Fruit fly (Drosophila melanogaster): ENCODE results near the gene laf.

Gene laf

dm6 chr3R:4910839-4911341 is 32.6 kb upstream of the laf start (continued):
- no peak for TF ChIP-seq stc (GFP tag; IDR thresholded peaks at IDR 0.05)
- peak; percentile 11; the same call in 1 of the 2 replicates for TF ChIP-seq E2f1 (GFP tag; IDR thresholded peaks at IDR 0.05)
- peak; percentile 90 for TF ChIP-seq Deaf1 (tag; optimal IDR thresholded peaks at IDR 0.05)
- 0 out of 2 replicates have a peak, but pooled peaks have one; percentile 16 for TF ChIP-seq Nf-YA (GFP tag; IDR thresholded peaks at IDR 0.05)
- peak; percentile 20; the same call in 1 of the 2 replicates for TF ChIP-seq MBD-R2 (GFP tag; IDR thresholded peaks at IDR 0.05)
- TF ChIP-seq cwo (GFP tag; optimal IDR thresholded peaks at IDR 0.05), result peak; percentile 13
- no peak for TF ChIP-seq CG2202 (tag; optimal IDR thresholded peaks at IDR 0.05)
- no peak for TF ChIP-seq zen (tag; optimal IDR thresholded peaks at IDR 0.05)
- TF ChIP-seq CG14860 (GFP tag; IDR thresholded peaks at IDR 0.05; ENCODE audit: partially characterized antibody), result no peak
- no peak for TF ChIP-seq Sox100B (GFP tag; optimal IDR thresholded peaks at IDR 0.05)
- TF ChIP-seq crol (GFP tag; IDR thresholded peaks at IDR 0.05), result peak; percentile 98
- TF ChIP-seq CG34422 (GFP tag; IDR thresholded peaks at IDR 0.05), result peak; percentile 26; the same call in 1 of the 3 replicates
- 0 out of 2 replicates have a peak, but pooled peaks have one; percentile 9 for TF ChIP-seq Atf6 (GFP tag; IDR thresholded peaks at IDR 0.05)
- TF ChIP-seq trem (tag; optimal IDR thresholded peaks at IDR 0.05), result no peak
- no peak for TF ChIP-seq pita (GFP tag; optimal IDR thresholded peaks at IDR 0.05)
- no peak for TF ChIP-seq Hey (tag; optimal IDR thresholded peaks at IDR 0.05)
- no peak for TF ChIP-seq CG12219 (GFP tag; optimal IDR thresholded peaks at IDR 0.05)
- no peak for TF ChIP-seq Side (GFP tag; optimal IDR thresholded peaks at IDR 0.05)
- TF ChIP-seq kah (GFP tag; optimal IDR thresholded peaks at IDR 0.05), result no peak
- no peak for TF ChIP-seq zfh2 (GFP tag; optimal IDR thresholded peaks at IDR 0.05)
- 0 out of 3 replicates have a peak, but pooled peaks have one; percentile 48 for TF ChIP-seq CG11456 (GFP tag; IDR thresholded peaks at IDR 0.05)
- TF ChIP-seq Rfx (GFP tag; IDR thresholded peaks at IDR 0.05), result peak; percentile 23; the same call in 1 of the 2 replicates
- TF ChIP-seq sob (GFP tag; IDR thresholded peaks at IDR 0.05), result peak; percentile 31; the same call in 1 of the 2 replicates
- TF ChIP-seq CG9437 (GFP tag; optimal IDR thresholded peaks at IDR 0.05), result no peak
- peak; percentile 9; the same call in 1 of the 2 replicates for TF ChIP-seq Bgb (GFP tag; IDR thresholded peaks at IDR 0.05; ENCODE audit: partially characterized antibody)
- TF ChIP-seq amos (GFP tag; IDR thresholded peaks at IDR 0.05; ENCODE audit: partially characterized antibody), result peak; percentile 39; the same call in 1 of the 2 replicates
- peak; percentile 64 to 77 for TF ChIP-seq Trl (optimal IDR thresholded peaks at IDR 0.05)
- no peak for TF ChIP-seq Trl (GFP tag; optimal IDR thresholded peaks at IDR 0.05)
- TF ChIP-seq Aef1 (GFP tag; IDR thresholded peaks at IDR 0.05), result peak; percentile 51; the same call in 2 of the 3 replicates
- no peak for TF ChIP-seq pros (GFP tag; optimal IDR thresholded peaks at IDR 0.05)
- TF ChIP-seq row (GFP tag; IDR thresholded peaks at IDR 0.05), result 0 out of 3 replicates have a peak, but pooled peaks have one; percentile 20
- TF ChIP-seq CG10147 (GFP tag; optimal IDR thresholded peaks at IDR 0.05), result no peak
- no peak for TF ChIP-seq so (GFP tag; IDR thresholded peaks at IDR 0.05)
- peak; percentile 51 for TF ChIP-seq CG10543 (GFP tag; optimal IDR thresholded peaks at IDR 0.05)
- no peak for TF ChIP-seq CG1024 (GFP tag; IDR thresholded peaks at IDR 0.05)
- no peak for TF ChIP-seq onecut (GFP tag; IDR thresholded peaks at IDR 0.05)
- TF ChIP-seq sqz (GFP tag; optimal IDR thresholded peaks at IDR 0.05), result no peak
- TF ChIP-seq CG2199 (GFP tag; IDR thresholded peaks at IDR 0.05), result 0 out of 3 replicates have a peak, but pooled peaks have one; percentile 1
- TF ChIP-seq CG12769 (tag; optimal IDR thresholded peaks at IDR 0.05), result peak; percentile 10
- TF ChIP-seq dmrt99B (tag; optimal IDR thresholded peaks at IDR 0.05), result no peak
- TF ChIP-seq CG2120 (GFP tag; optimal IDR thresholded peaks at IDR 0.05), result no peak
- TF ChIP-seq CG4854 (GFP tag; optimal IDR thresholded peaks at IDR 0.05), result no peak
- no peak for TF ChIP-seq stwl (tag; optimal IDR thresholded peaks at IDR 0.05)
- TF ChIP-seq lbe (GFP tag; optimal IDR thresholded peaks at IDR 0.05), result peak; percentile 7
- TF ChIP-seq CG1233 (GFP tag; optimal IDR thresholded peaks at IDR 0.05), result no peak
- no peak for TF ChIP-seq CG4328 (GFP tag; optimal IDR thresholded peaks at IDR 0.05)
- no peak for TF ChIP-seq Asciz (GFP tag; optimal IDR thresholded peaks at IDR 0.05)
- TF ChIP-seq CG1792 (GFP tag; optimal IDR thresholded peaks at IDR 0.05), result no peak
- peak; percentile 78 for TF ChIP-seq Med (GFP tag)
- no peak for TF ChIP-seq CG8290 (GFP tag; optimal IDR thresholded peaks at IDR 0.05)
- TF ChIP-seq CG8290 (tag; optimal IDR thresholded peaks at IDR 0.05), result peak in 1 of 2 experiments; percentile 49

Measured in whole organism, embryonic.